Worm (Caenorhabditis elegans) whole organism, young adult: ENCODE measurements around the gene msrp-3.

Source experiments
- F39B2.1 ChIP-seq: fragments of 200-800 bp; sonication (Bioruptor generic); IDR thresholded peaks from 2 replicates; pipeline ENCODE4 v1.3.6; 2022; ENCODE audit warnings: missing genetic modification reagents, missing genetic modification characterization, missing compliant biosample characterization
- F52B5.7 ChIP-seq: sonication (generic microtip); optimal IDR thresholded peaks from 2 replicates; lab custom pipeline; 2016; ENCODE audit warnings: mild to moderate bottlenecking, missing genetic modification characterization, missing compliant biosample characterization
- Y56A3A.18 ChIP-seq: fragments of 200-800 bp; sonication (Bioruptor generic); IDR thresholded peaks from 2 replicates; pipeline ENCODE4 v1.3.6; 2022; ENCODE audit warnings: missing genetic modification reagents, missing genetic modification characterization, missing compliant biosample characterization
- ama-1 ChIP-seq, 3 experiments: fragments of 150-350 bp in 1 of 3; sonication (generic microtip) in 2 of 3; optimal IDR thresholded peaks; 2 replicates each; lab custom pipeline; 2014 to 2018; ENCODE audit warnings: missing biosample characterization in 2 of 3, missing genetic modification characterization in 2 of 3, missing genetic modification reagents in 2 of 3
- ceh-100 ChIP-seq: fragments of 200-800 bp; sonication (Bioruptor generic); IDR thresholded peaks from 2 replicates; pipeline ENCODE4 v1.3.6; 2022; ENCODE audit warnings: missing genetic modification reagents, missing genetic modification characterization, missing compliant biosample characterization
- ceh-91 ChIP-seq: fragments of 200-800 bp; sonication (Bioruptor generic); IDR thresholded peaks from 2 replicates; pipeline ENCODE4 v1.3.6; 2022; ENCODE audit warnings: missing genetic modification reagents, missing genetic modification characterization, missing compliant biosample characterization
- nfya-1 ChIP-seq: sonication (generic microtip); optimal IDR thresholded peaks from 2 replicates; lab custom pipeline; 2017; ENCODE audit warnings: antibody characterized with exemption, missing compliant biosample characterization, missing genetic modification characterization, borderline replicate concordance; ENCODE audit not compliant: insufficient read depth
- ztf-18 ChIP-seq: sonication (generic microtip); optimal IDR thresholded peaks from 2 replicates; lab custom pipeline; 2016; ENCODE audit warnings: missing genotype, mild to moderate bottlenecking, missing genetic modification characterization, missing compliant biosample characterization

- TF ChIP-seq nfya-1 (no peak), F52B5.7 (tag; lab: Kevin White, UChicago) (no peak), ztf-18 (tag; lab: Kevin White, UChicago) (no peak), ama-1 (optimal IDR thresholded peaks at IDR 0.05; lab: Kevin White, UChicago) (no peak), ama-1 (GFP tag; optimal IDR thresholded peaks at IDR 0.05; lab: Kevin White, UChicago) (no peak), ceh-100 (no peak), ceh-91 (GFP tag; lab: Robert Waterston, UW) (no peak), Y56A3A.18 (GFP tag; lab: Robert Waterston, UW) (no peak), F39B2.1 (GFP tag; lab: Robert Waterston, UW) (no peak)
These were observed 49.4 kb downstream of the msrp-3 start, which contains the start of gene C08G5.7 for ce11 chrII:765219-765618.
